Worm (Caenorhabditis elegans): ENCODE data around the gene C53B7.2.

The C53B7.2 gene

ce11 chrX:6853318-6853717, 7.3 kb downstream of the C53B7.2 start, which contains the start of gene rig-3 (continued):
- TF ChIP-seq ztf-28 (GFP tag; IDR thresholded peaks at IDR 0.05) (no peak), Y67H2A.10 (GFP tag; conservative IDR thresholded peaks at IDR 0.05) (no peak), madf-6 (GFP tag; IDR thresholded peaks at IDR 0.05) (no peak), sdz-38 (tag; optimal IDR thresholded peaks at IDR 0.05) (no peak), snpc-3.4 (tag; optimal IDR thresholded peaks at IDR 0.05) (no peak), akir-1 (GFP tag; optimal IDR thresholded peaks at IDR 0.05) (no peak), mes-4 (tag; optimal IDR thresholded peaks at IDR 0.05) (no peak)

DNA sequence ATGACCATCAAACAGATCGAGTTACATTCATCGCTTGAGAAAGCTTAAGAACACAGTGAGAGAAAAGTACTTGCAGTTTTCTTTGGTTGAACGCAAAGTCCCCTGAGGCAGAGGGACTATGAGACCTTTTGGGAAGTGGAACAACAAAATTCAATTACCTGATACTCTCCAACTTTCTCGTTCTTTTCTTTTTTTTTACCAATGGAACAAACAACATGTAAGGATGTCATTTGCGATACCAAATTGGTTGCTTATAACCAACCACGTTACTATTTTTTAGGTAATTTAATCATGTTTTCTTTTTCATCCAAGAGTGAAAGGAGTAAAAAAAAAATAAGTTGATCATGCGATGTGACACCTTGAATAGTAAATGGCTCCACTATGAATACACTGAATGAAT, 10.8 kb downstream of the C53B7.2 start:
- TF ChIP-seq rcor-1 (GFP tag; IDR thresholded peaks at IDR 0.05) = no peak
- no peak for TF ChIP-seq attf-3 (GFP tag; conservative IDR thresholded peaks at IDR 0.05)
- no peak for TF ChIP-seq ceh-100 (GFP tag; IDR thresholded peaks at IDR 0.05)
- TF ChIP-seq Y53G8AR.9 (GFP tag; conservative IDR thresholded peaks at IDR 0.05) = no peak

DNA sequence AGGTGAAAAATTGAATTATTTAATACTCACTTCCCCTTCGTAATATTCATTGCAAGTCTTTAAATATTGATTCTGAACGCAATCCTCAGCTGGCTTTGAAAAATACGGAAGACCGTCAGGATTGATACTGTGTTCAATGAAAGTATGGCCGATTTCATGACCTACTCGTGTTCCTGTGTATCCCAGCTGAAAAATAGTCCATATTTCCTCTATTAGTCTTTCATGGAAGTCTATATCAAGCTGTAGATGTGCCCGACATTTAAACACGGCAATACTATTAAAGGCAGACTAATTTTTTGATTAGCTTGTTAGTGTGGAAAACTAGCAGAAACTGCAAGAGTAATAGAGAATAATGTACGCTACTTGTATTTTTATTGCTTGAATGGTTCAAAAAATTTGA, 15.5 kb downstream of the C53B7.2 start:
- TF ChIP-seq B0019.2 (GFP tag; conservative IDR thresholded peaks at IDR 0.05) (no peak), Y95B8A.8 (GFP tag; IDR thresholded peaks at IDR 0.05) (no peak), ZK185.1 (tag; optimal IDR thresholded peaks at IDR 0.05; ENCODE audit: poor library complexity, severe bottlenecking) (no peak), let-526 (GFP tag; IDR thresholded peaks at IDR 0.05) (no peak), F39B2.1 (GFP tag; IDR thresholded peaks at IDR 0.05) (no peak), repo-1 (tag; optimal IDR thresholded peaks at IDR 0.05) (no peak), him-1 (tag; optimal IDR thresholded peaks at IDR 0.05) (no peak), madf-3 (GFP tag; IDR thresholded peaks at IDR 0.05) (no peak), F37B4.10 (GFP tag; IDR thresholded peaks at IDR 0.05) (no peak), hrde-1 (tag; optimal IDR thresholded peaks at IDR 0.05; ENCODE audit: borderline replicate concordance) (no peak), hlh-12 (tag; optimal IDR thresholded peaks at IDR 0.05) (no peak), B0261.1 (tag; optimal IDR thresholded peaks at IDR 0.05) (no peak), attf-6 (GFP tag; IDR thresholded peaks at IDR 0.05) (no peak), mes-4 (tag; optimal IDR thresholded peaks at IDR 0.05) (no peak), sptf-2 (GFP tag; optimal IDR thresholded peaks at IDR 0.05) (no peak), unc-62 (GFP tag; optimal IDR thresholded peaks at IDR 0.05) (no peak), pha-4 (tag; optimal IDR thresholded peaks at IDR 0.05) (no peak), snpc-1.3 (tag; optimal IDR thresholded peaks at IDR 0.05; ENCODE audit: insufficient read depth) (no peak), Y53G8AR.9 (GFP tag; conservative IDR thresholded peaks at IDR 0.05) (no peak), madf-6 (GFP tag; IDR thresholded peaks at IDR 0.05) (no peak)

- TF ChIP-seq lin-54 (GFP tag; optimal IDR thresholded peaks at IDR 0.05) (no peak), ztf-18 (tag; optimal IDR thresholded peaks at IDR 0.05) (no peak), madf-8 (GFP tag; conservative IDR thresholded peaks at IDR 0.05) (no peak), attf-5 (GFP tag; optimal IDR thresholded peaks at IDR 0.05) (no peak), atf-7 (tag; optimal IDR thresholded peaks at IDR 0.05) (no peak), egrh-3 (GFP tag; IDR thresholded peaks at IDR 0.05) (no peak), Y67H2A.10 (GFP tag; conservative IDR thresholded peaks at IDR 0.05) (no peak), bed-2 (GFP tag; IDR thresholded peaks at IDR 0.05) (no peak), madf-6 (GFP tag; IDR thresholded peaks at IDR 0.05) (no peak), Y53G8AR.9 (GFP tag; conservative IDR thresholded peaks at IDR 0.05) (no peak), ccch-3 (GFP tag; optimal IDR thresholded peaks at IDR 0.05) (no peak), mes-4 (tag; optimal IDR thresholded peaks at IDR 0.05) (no peak), snpc-1.1 (tag; optimal IDR thresholded peaks at IDR 0.05; ENCODE audit: insufficient read depth) (no peak), hmg-1.2 (GFP tag; IDR thresholded peaks at IDR 0.05) (no peak), mel-28 (tag; optimal IDR thresholded peaks at IDR 0.05; ENCODE audit: borderline replicate concordance) (no peak), madf-10 (tag; optimal IDR thresholded peaks at IDR 0.05) (no peak), attf-3 (GFP tag; conservative IDR thresholded peaks at IDR 0.05) (no peak), nfya-2 (GFP tag; IDR thresholded peaks at IDR 0.05) (no peak), lsl-1 (GFP tag; optimal IDR thresholded peaks at IDR 0.05) (no peak)
These were observed 17.0 kb downstream of the C53B7.2 start, which contains the start of gene nep-4 for ce11 chrX:6863032-6863431. Gene nep-4 (minus strand): TSS chrX:6863424.
